Worm (Caenorhabditis elegans) whole organism, L1 larva: Measurements from ENCODE around the gene Y38H6C.24.

ENCODE experiments used
- F16B12.6 ChIP-seq: fragments of 150-350 bp; optimal IDR thresholded peaks from 2 replicates; lab custom pipeline; 2014; ENCODE audit warnings: missing biosample characterization, missing genetic modification characterization
- blmp-1 ChIP-seq: fragments of 150-350 bp; optimal IDR thresholded peaks from 2 replicates; lab custom pipeline; 2014; ENCODE audit warnings: missing biosample characterization, missing genetic modification characterization
- ceh-82 ChIP-seq, 3 experiments: fragments of 150-350 bp in 1 of 3; sonication (generic microtip) in 2 of 3; optimal IDR thresholded peaks; 2 replicates each; lab custom pipeline; 2014 to 2017; ENCODE audit warnings: missing biosample characterization in 3 of 3, missing genetic modification characterization in 3 of 3
- dpl-1 ChIP-seq, 3 experiments: fragments of 150-350 bp in 2 of 3; sonication (generic microtip) in 1 of 3; optimal IDR thresholded peaks; 2 replicates each; lab custom pipeline; 2014 to 2017; ENCODE audit warnings: missing biosample characterization in 3 of 3, missing genetic modification characterization in 3 of 3, missing genetic modification reagents in 3 of 3
- dsc-1 ChIP-seq: sonication (generic microtip); optimal IDR thresholded peaks from 2 replicates; lab custom pipeline; 2016; ENCODE audit warnings: mild to moderate bottlenecking, missing genetic modification characterization, missing compliant biosample characterization
- efl-1 ChIP-seq, 4 experiments: fragments of 150-350 bp; optimal IDR thresholded peaks in 3 of 4; peaks in 1 of 4; 1 replicate in 1 of 4; 2 replicates in 3 of 4; lab custom pipeline; 2014; ENCODE audit warnings: missing biosample characterization in 2 of 4, missing genetic modification characterization in 2 of 4, missing genetic modification reagents in 2 of 4
- egl-13 ChIP-seq: sonication (generic microtip); optimal IDR thresholded peaks from 2 replicates; lab custom pipeline; 2016; ENCODE audit warnings: missing genotype, missing genetic modification reagents, missing genetic modification characterization, missing compliant biosample characterization
- elt-2 ChIP-seq: sonication (generic microtip); optimal IDR thresholded peaks from 2 replicates; lab custom pipeline; 2016; ENCODE audit warnings: missing genetic modification characterization, mild to moderate bottlenecking, inconsistent platforms, missing compliant biosample characterization, missing genetic modification reagents
- elt-3 ChIP-seq, 6 experiments: fragments of 150-350 bp in 1 of 6; sonication (generic microtip); optimal IDR thresholded peaks; 2 replicates each; lab custom pipeline; 2017 to 2018; ENCODE audit warnings: missing biosample characterization in 6 of 6, missing genetic modification characterization in 6 of 6, inconsistent platforms in 1 of 6
- fkh-10 ChIP-seq: sonication (generic microtip); optimal IDR thresholded peaks from 2 replicates; lab custom pipeline; 2017; ENCODE audit warnings: missing biosample characterization, missing genetic modification reagents, missing genetic modification characterization
- fkh-4 ChIP-seq: sonication (generic microtip); optimal IDR thresholded peaks from 2 replicates; lab custom pipeline; 2016; ENCODE audit warnings: missing compliant biosample characterization, missing genetic modification characterization, borderline replicate concordance
- fkh-8 ChIP-seq: sonication (generic microtip); optimal IDR thresholded peaks from 2 replicates; lab custom pipeline; 2016; ENCODE audit warnings: mild to moderate bottlenecking, missing genetic modification characterization, missing compliant biosample characterization
- fos-1 ChIP-seq: fragments of 150-350 bp; optimal IDR thresholded peaks from 2 replicates; lab custom pipeline; 2014; ENCODE audit warnings: missing biosample characterization, missing genetic modification characterization
- isw-1 ChIP-seq: fragments of 200-800 bp; sonication (Bioruptor generic); IDR thresholded peaks from 2 replicates; pipeline ENCODE4 v1.3.6; 2022; ENCODE audit warnings: missing genetic modification characterization, missing compliant biosample characterization
- lin-13 ChIP-seq: fragments of 150-350 bp; optimal IDR thresholded peaks from 2 replicates; lab custom pipeline; 2014; ENCODE audit warnings: missing biosample characterization, missing genetic modification reagents, missing genetic modification characterization
- lin-14 ChIP-seq: fragments of 200-800 bp; sonication (Bioruptor generic); optimal IDR thresholded peaks from 2 replicates; lab custom pipeline; 2018; ENCODE audit warnings: mild to moderate bottlenecking, missing genetic modification characterization, moderate library complexity, missing compliant biosample characterization
- lin-35 ChIP-seq, 2 experiments: fragments of 150-350 bp; optimal IDR thresholded peaks; 2 replicates each; lab custom pipeline; 2014; ENCODE audit warnings: missing biosample characterization in 2 of 2, missing genetic modification characterization in 2 of 2, missing genetic modification reagents in 2 of 2
- lin-39 ChIP-seq: fragments of 150-350 bp; optimal IDR thresholded peaks from 2 replicates; lab custom pipeline; 2014; ENCODE audit warnings: missing biosample characterization, missing genetic modification reagents, missing genetic modification characterization
- lsy-2 ChIP-seq, 2 experiments: fragments of 150-350 bp; optimal IDR thresholded peaks; 2 replicates each; lab custom pipeline; 2014; ENCODE audit warnings: missing biosample characterization in 2 of 2, missing genetic modification characterization in 2 of 2
- mep-1 ChIP-seq: fragments of 150-350 bp; optimal IDR thresholded peaks from 2 replicates; lab custom pipeline; 2014; ENCODE audit warnings: missing biosample characterization, missing genetic modification characterization
- nhr-19 ChIP-seq: fragments of 200-800 bp; sonication (Bioruptor generic); conservative IDR thresholded peaks from 2 replicates; pipeline ENCODE4 v1.3.6; 2022; ENCODE audit warnings: missing genetic modification characterization, missing compliant biosample characterization
- nhr-20 ChIP-seq: sonication (generic microtip); optimal IDR thresholded peaks from 2 replicates; lab custom pipeline; 2016; ENCODE audit warnings: mild to moderate bottlenecking, missing genetic modification characterization, missing compliant biosample characterization
- nhr-47 ChIP-seq: sonication (generic microtip); optimal IDR thresholded peaks from 2 replicates; lab custom pipeline; 2016; ENCODE audit warnings: mild to moderate bottlenecking, missing genetic modification characterization, moderate library complexity, missing compliant biosample characterization
- nhr-71 ChIP-seq: sonication (generic microtip); optimal IDR thresholded peaks from 2 replicates; lab custom pipeline; 2016; ENCODE audit warnings: mild to moderate bottlenecking, missing genetic modification characterization, moderate library complexity, missing compliant biosample characterization
- nhr-76 ChIP-seq: sonication (generic microtip); optimal IDR thresholded peaks from 2 replicates; lab custom pipeline; 2017; ENCODE audit warnings: missing biosample characterization, missing genetic modification characterization
- nhr-77 ChIP-seq: fragments of 150-350 bp; optimal IDR thresholded peaks from 2 replicates; lab custom pipeline; 2014; ENCODE audit warnings: missing biosample characterization, missing genetic modification characterization
- nhr-84 ChIP-seq: sonication (generic microtip); optimal IDR thresholded peaks from 2 replicates; lab custom pipeline; 2017; ENCODE audit warnings: missing biosample characterization, missing genetic modification characterization
- pag-3 ChIP-seq: sonication (generic microtip); optimal IDR thresholded peaks from 2 replicates; lab custom pipeline; 2017; ENCODE audit warnings: missing genetic modification characterization, mild to moderate bottlenecking, missing compliant biosample characterization, antibody characterized with exemption, borderline replicate concordance; ENCODE audit not compliant: insufficient read depth
- pax-3 ChIP-seq: fragments of 200-800 bp; sonication (Bioruptor generic); optimal IDR thresholded peaks from 2 replicates; lab custom pipeline; 2018; ENCODE audit warnings: mild to moderate bottlenecking, missing genetic modification characterization, moderate library complexity, missing compliant biosample characterization
- pqm-1 ChIP-seq: sonication (generic microtip); optimal IDR thresholded peaks from 3 replicates; lab custom pipeline; 2017; ENCODE audit warnings: missing biosample characterization, missing genetic modification characterization
- rnt-1 ChIP-seq: sonication (generic microtip); optimal IDR thresholded peaks from 2 replicates; lab custom pipeline; 2016; ENCODE audit warnings: mild to moderate bottlenecking, missing genetic modification characterization, moderate library complexity, missing compliant biosample characterization
- skn-1 ChIP-seq: fragments of 150-350 bp; optimal IDR thresholded peaks from 2 replicates; lab custom pipeline; 2014; ENCODE audit warnings: missing biosample characterization, missing genetic modification characterization
- snpc-4 ChIP-seq: fragments of 150-350 bp; optimal IDR thresholded peaks from 2 replicates; lab custom pipeline; 2014; ENCODE audit warnings: missing biosample characterization, missing genetic modification characterization
- snu-23 ChIP-seq: sonication (generic microtip); optimal IDR thresholded peaks from 2 replicates; lab custom pipeline; 2016; ENCODE audit warnings: missing genetic modification characterization, missing compliant biosample characterization
- tbx-2 ChIP-seq: sonication (generic microtip); optimal IDR thresholded peaks from 2 replicates; lab custom pipeline; 2016; ENCODE audit warnings: missing genetic modification characterization, missing compliant biosample characterization
- unc-30 ChIP-seq: sonication (generic microtip); optimal IDR thresholded peaks from 2 replicates; lab custom pipeline; 2017; ENCODE audit warnings: missing biosample characterization, missing genetic modification characterization
- unc-62 ChIP-seq: fragments of 150-350 bp; optimal IDR thresholded peaks from 2 replicates; lab custom pipeline; 2014; ENCODE audit warnings: missing biosample characterization, missing genetic modification reagents, missing genetic modification characterization
- unc-86 ChIP-seq: sonication (generic microtip); optimal IDR thresholded peaks from 2 replicates; lab custom pipeline; 2016; ENCODE audit warnings: missing genetic modification characterization, missing compliant biosample characterization
- vab-15 ChIP-seq: sonication (generic microtip); optimal IDR thresholded peaks from 2 replicates; lab custom pipeline; 2017; ENCODE audit warnings: missing genotype, mild to moderate bottlenecking, missing genetic modification characterization, missing compliant biosample characterization
- xbp-1 ChIP-seq: sonication (generic microtip); optimal IDR thresholded peaks from 2 replicates; lab custom pipeline; 2016; ENCODE audit warnings: missing genetic modification characterization, missing compliant biosample characterization
- zag-1 ChIP-seq: fragments of 150-350 bp; optimal IDR thresholded peaks from 2 replicates; lab custom pipeline; 2014; ENCODE audit warnings: missing biosample characterization, missing genetic modification characterization
- zip-4 ChIP-seq: fragments of 200-800 bp; sonication (Bioruptor generic); optimal IDR thresholded peaks from 2 replicates; lab custom pipeline; 2018; ENCODE audit warnings: mild to moderate bottlenecking, missing genetic modification characterization, moderate library complexity, missing compliant biosample characterization

Y38H6C.24 gene

DNA sequence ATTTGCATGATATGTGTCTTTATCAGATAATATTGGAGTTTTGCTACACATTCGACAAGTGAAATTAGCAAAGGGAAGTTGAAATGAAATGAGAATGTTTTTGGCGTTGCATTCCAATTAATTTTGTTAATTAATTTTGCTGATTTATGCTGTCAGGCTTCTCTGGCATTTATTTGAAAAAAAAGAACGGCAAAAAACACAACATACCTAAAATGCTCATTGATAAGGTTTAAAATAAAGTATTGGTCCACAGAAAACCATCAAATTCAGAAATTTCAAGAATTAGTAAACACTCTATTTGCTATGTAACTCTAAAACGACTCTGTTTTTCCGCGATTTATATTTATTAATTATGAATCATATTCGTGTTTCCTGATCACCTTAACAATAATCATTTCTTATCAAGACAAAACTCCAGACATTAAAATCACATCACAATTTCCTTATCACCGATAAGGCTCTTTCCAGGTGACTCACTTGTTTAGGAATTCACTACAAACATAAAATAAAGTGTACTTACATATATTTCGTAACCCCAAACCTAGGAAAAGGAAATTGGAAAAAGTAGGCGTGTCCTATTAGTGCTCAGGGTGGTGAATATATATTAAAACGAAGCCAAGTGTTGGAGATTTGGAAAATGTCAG lies at the start of gene Y38H6C.24, which contains the start of gene srh-166:
Gene Y38H6C.24, plus strand, starts transcription at position 620 of the 644 bp plus-strand sequence.
Gene srh-166, minus strand, starts transcription at position 51 of the 644 bp plus-strand sequence.
- peak; percentile 86 for TF ChIP-seq pqm-1 (tag; lab: Kevin White, UChicago)
- TF ChIP-seq nhr-20 (tag; lab: Kevin White, UChicago) = peak; percentile 23
- TF ChIP-seq elt-2 (tag; lab: Kevin White, UChicago) = peak; percentile 77
- TF ChIP-seq lin-13 (GFP tag; lab: Kevin White, UChicago) = no peak
- TF ChIP-seq nhr-76 (tag; lab: Kevin White, UChicago) = no peak
- no peak for TF ChIP-seq nhr-84 (tag; lab: Kevin White, UChicago)

DNA sequence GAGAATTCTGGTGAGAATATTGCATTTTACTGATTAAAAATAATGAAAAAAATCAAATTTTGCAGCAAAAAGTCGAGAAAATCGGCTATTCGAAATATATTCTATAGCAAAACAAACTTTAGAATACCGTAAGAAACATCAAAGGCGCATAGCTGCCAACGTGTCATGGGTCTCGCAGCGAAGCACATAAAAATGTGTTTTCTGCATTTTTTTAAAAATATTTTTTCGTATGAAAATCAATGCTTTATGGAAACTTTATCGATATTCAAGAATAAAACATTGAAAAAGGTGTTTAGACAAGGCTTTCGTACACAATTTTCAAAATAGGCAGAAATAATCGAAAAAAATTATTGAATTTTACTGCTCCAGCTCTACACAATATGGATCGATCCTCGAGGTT lies 49.7 kb upstream of the Y38H6C.24 start:
- TF ChIP-seq unc-62 (GFP tag; lab: Kevin White, UChicago) (no peak), efl-1 (optimal IDR thresholded peaks at IDR 0.05; lab: Kevin White, UChicago) (no peak), efl-1 (GFP tag; optimal IDR thresholded peaks at IDR 0.05 in 1 of 2; lab: Kevin White, UChicago) (peak in 1 of 2 experiments; percentile 69)

DNA sequence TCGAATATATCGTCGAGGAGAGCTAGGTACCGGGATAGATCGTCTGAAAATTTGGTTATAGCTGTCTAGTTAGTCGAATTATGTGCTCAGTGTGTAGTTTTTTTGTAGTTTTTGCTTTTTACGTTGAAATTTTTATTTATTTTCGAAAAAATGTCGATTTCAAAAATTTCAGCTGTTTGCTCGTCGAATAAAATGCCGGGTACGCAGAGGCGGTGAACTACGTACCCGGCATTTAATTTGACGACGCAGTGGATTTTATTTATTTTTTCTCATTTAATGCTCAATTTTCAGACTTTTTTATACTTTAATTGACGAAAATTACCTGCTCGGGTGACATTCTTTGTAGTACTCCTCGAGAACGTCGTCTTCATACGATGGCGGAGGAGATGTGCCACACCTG lies 49.3 kb upstream of the Y38H6C.24 start:
- TF ChIP-seq dpl-1 (GFP tag; optimal IDR thresholded peaks at IDR 0.05; lab: Kevin White, UChicago) = peak in 2 of 3 experiments; percentile 39 to 44
- TF ChIP-seq nhr-76 (tag; lab: Kevin White, UChicago) = no peak
- TF ChIP-seq snpc-4 (tag; lab: Kevin White, UChicago) = no peak
- no peak for TF ChIP-seq skn-1
- peak; percentile 3 to 7 (median 5) for TF ChIP-seq ceh-82 (tag; optimal IDR thresholded peaks at IDR 0.05; lab: Kevin White, UChicago)
- TF ChIP-seq nhr-47 = no peak
- peak; percentile 42 to 51 for TF ChIP-seq lsy-2 (tag; optimal IDR thresholded peaks at IDR 0.05; lab: Kevin White, UChicago)
- peak; percentile 84 for TF ChIP-seq F16B12.6
- peak; percentile 17 for TF ChIP-seq isw-1
- peak; percentile 12 to 17 for TF ChIP-seq lin-35 (GFP tag; optimal IDR thresholded peaks at IDR 0.05; lab: Kevin White, UChicago)
- peak; percentile 38 for TF ChIP-seq snu-23
- peak in 1 of 6 experiments; percentile 41 for TF ChIP-seq elt-3 (tag; optimal IDR thresholded peaks at IDR 0.05; lab: Kevin White, UChicago)
- TF ChIP-seq xbp-1 (tag; lab: Kevin White, UChicago) = peak; percentile 23
- peak; percentile 23 to 51 for TF ChIP-seq efl-1 (optimal IDR thresholded peaks at IDR 0.05; lab: Kevin White, UChicago)
- TF ChIP-seq efl-1 (GFP tag; optimal IDR thresholded peaks at IDR 0.05 in 1 of 2; lab: Kevin White, UChicago) = peak; percentile 34 to 92
- no peak for TF ChIP-seq pqm-1 (tag; lab: Kevin White, UChicago)
- TF ChIP-seq lin-14 (GFP tag; lab: Kevin White, UChicago) = no peak
- peak; percentile 21 for TF ChIP-seq rnt-1

DNA sequence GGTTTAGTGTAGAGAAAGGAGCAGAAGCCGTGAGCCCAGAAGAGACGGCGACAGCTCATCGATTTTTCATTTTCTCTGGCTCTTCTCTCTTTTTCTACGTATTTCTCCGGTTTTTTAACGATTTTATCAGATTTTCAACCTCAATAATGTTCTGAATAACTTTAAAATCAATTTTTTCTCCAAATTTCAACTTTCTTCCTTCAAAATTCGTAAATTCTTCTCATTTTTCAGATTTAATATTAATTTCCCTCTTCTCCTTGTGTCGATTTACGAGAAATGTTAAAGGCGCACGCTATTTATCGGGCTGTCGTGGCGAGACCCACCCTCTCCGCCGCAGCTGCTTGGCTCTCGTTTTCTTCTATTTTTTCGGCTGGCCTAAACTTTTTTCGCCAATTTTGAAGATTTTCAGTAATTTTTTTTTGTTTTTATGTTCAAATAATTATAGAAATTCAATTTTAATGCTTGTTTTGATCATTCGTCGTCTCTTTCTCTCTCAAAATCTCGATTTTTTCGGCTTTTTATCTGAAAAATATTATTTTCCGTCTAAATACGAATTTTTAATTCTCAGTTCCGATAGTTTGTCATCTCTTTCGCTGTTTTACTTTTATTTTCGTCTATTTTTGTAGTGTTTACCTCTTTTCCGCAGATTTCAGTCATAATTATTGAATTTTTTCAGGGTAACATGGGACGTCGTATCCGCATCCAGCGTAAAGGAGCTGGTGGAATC lies 47.1 kb upstream of the Y38H6C.24 start, which contains the start of the genes calf-1 and rpl-2:
Gene calf-1, minus strand, starts transcription at position 77 of the 727 bp plus-strand sequence.
Gene rpl-2, plus strand, starts transcription at position 677 of the 727 bp plus-strand sequence.
- TF ChIP-seq xbp-1 (tag; lab: Kevin White, UChicago) = peak; percentile 59
- no peak for TF ChIP-seq vab-15
- TF ChIP-seq mep-1 (tag; lab: Kevin White, UChicago) = peak; percentile 79
- no peak for TF ChIP-seq egl-13 (tag; lab: Kevin White, UChicago)
- TF ChIP-seq nhr-77 (tag; lab: Kevin White, UChicago) = peak; percentile 14
- peak; percentile 68 for TF ChIP-seq tbx-2 (tag; lab: Kevin White, UChicago)
- peak; percentile 59 for TF ChIP-seq fkh-8 (tag; lab: Kevin White, UChicago)
- peak; percentile 57 for TF ChIP-seq dsc-1 (tag; lab: Kevin White, UChicago)
- TF ChIP-seq unc-86 (tag; lab: Kevin White, UChicago) = no peak
- TF ChIP-seq unc-62 (GFP tag; lab: Kevin White, UChicago) = no peak
- no peak for TF ChIP-seq fkh-10 (GFP tag; lab: Kevin White, UChicago)
- peak; percentile 78 for TF ChIP-seq nhr-71 (tag; lab: Kevin White, UChicago)
- TF ChIP-seq lin-39 = no peak
- no peak for TF ChIP-seq zag-1 (tag; lab: Kevin White, UChicago)
- no peak for TF ChIP-seq pag-3 (tag; lab: Kevin White, UChicago)
- TF ChIP-seq lsy-2 (tag; optimal IDR thresholded peaks at IDR 0.05; lab: Kevin White, UChicago) = peak; percentile 33 to 86
- TF ChIP-seq ceh-82 (tag; optimal IDR thresholded peaks at IDR 0.05; lab: Kevin White, UChicago) = peak; percentile 24 to 61 (median 59)
- TF ChIP-seq fkh-4 (tag; lab: Kevin White, UChicago) = no peak
- TF ChIP-seq nhr-19 (GFP tag; lab: Robert Waterston, UW) = peak; percentile 43
- TF ChIP-seq nhr-20 (tag; lab: Kevin White, UChicago) = peak; percentile 51
- TF ChIP-seq skn-1 = peak; percentile 65
- peak; percentile 28 for TF ChIP-seq lin-13 (GFP tag; lab: Kevin White, UChicago)
- TF ChIP-seq pax-3 (tag; lab: Kevin White, UChicago) = no peak
- no peak for TF ChIP-seq fos-1 (tag; lab: Kevin White, UChicago)
- peak; percentile 51 for TF ChIP-seq isw-1
- TF ChIP-seq blmp-1 = peak; percentile 60
- TF ChIP-seq zip-4 = no peak
- no peak for TF ChIP-seq unc-30 (tag; lab: Kevin White, UChicago)
